Worm (Caenorhabditis elegans): ENCODE data around the gene T23C6.4.

T23C6.4 gene

ce11 chrX:17180135-17180534, 30.4 kb upstream of the T23C6.4 start:
- TF ChIP-seq peb-1 (tag; optimal IDR thresholded peaks at IDR 0.05) (no peak), nhr-129 (tag; optimal IDR thresholded peaks at IDR 0.05) (no peak)

- no peak for TF ChIP-seq skn-1 (tag; optimal IDR thresholded peaks at IDR 0.05)
- TF ChIP-seq unc-55 (GFP tag; optimal IDR thresholded peaks at IDR 0.05), result no peak
- TF ChIP-seq zag-1 (tag; optimal IDR thresholded peaks at IDR 0.05), result no peak
- TF ChIP-seq ama-1 (optimal IDR thresholded peaks at IDR 0.05), result no peak
- no peak for TF ChIP-seq sma-3 (GFP tag; optimal IDR thresholded peaks at IDR 0.05)
- TF ChIP-seq elt-1 (tag; optimal IDR thresholded peaks at IDR 0.05), result no peak
These were observed 28.5 kb upstream of the T23C6.4 start, which contains the start of gene B0302.2 for ce11 chrX:17178239-17178638. Gene B0302.2 (plus strand): TSS chrX:17178539.

ce11 chrX:17176677-17177076, 26.9 kb upstream of the T23C6.4 start, which contains the start of gene B0302.4:
Gene B0302.4 (minus strand): TSS chrX:17176777.
- no peak for TF ChIP-seq nhr-23 (tag; optimal IDR thresholded peaks at IDR 0.05)
- TF ChIP-seq peb-1 (tag; optimal IDR thresholded peaks at IDR 0.05), result no peak
- no peak for TF ChIP-seq mdl-1 (tag; optimal IDR thresholded peaks at IDR 0.05)
- TF ChIP-seq nhr-12 (tag; optimal IDR thresholded peaks at IDR 0.05), result no peak
- TF ChIP-seq elt-3 (tag; optimal IDR thresholded peaks at IDR 0.05), result no peak
- TF ChIP-seq lin-13 (GFP tag; optimal IDR thresholded peaks at IDR 0.05), result no peak
- no peak for TF ChIP-seq nhr-129 (tag; optimal IDR thresholded peaks at IDR 0.05)
- TF ChIP-seq F13H6.1 (tag; optimal IDR thresholded peaks at IDR 0.05), result no peak
- TF ChIP-seq nhr-10 (tag; optimal IDR thresholded peaks at IDR 0.05), result no peak

- TF ChIP-seq unc-62 (GFP tag; optimal IDR thresholded peaks at IDR 0.05) (no peak), nhr-77 (tag; optimal IDR thresholded peaks at IDR 0.05) (no peak), zag-1 (tag; optimal IDR thresholded peaks at IDR 0.05) (no peak), sma-9 (GFP tag; optimal IDR thresholded peaks at IDR 0.05) (no peak), sma-9 (tag; optimal IDR thresholded peaks at IDR 0.05) (no peak)
These were observed 20.7 kb upstream of the T23C6.4 start for ce11 chrX:17170401-17170800.

ce11 chrX:17168086-17168485, 18.4 kb upstream of the T23C6.4 start:
- no peak for TF ChIP-seq crh-2 (tag; optimal IDR thresholded peaks at IDR 0.05)
- no peak for TF ChIP-seq ZK546.5 (tag; optimal IDR thresholded peaks at IDR 0.05)
- no peak for TF ChIP-seq lsy-2 (tag; optimal IDR thresholded peaks at IDR 0.05)
- no peak for TF ChIP-seq sma-9 (GFP tag; optimal IDR thresholded peaks at IDR 0.05)
- no peak for TF ChIP-seq sma-9 (tag; optimal IDR thresholded peaks at IDR 0.05)
- TF ChIP-seq snpc-4 (tag; optimal IDR thresholded peaks at IDR 0.05), result no peak
- TF ChIP-seq ztf-4 (tag; optimal IDR thresholded peaks at IDR 0.05), result no peak
- TF ChIP-seq egl-27 (tag; optimal IDR thresholded peaks at IDR 0.05), result no peak
- no peak for TF ChIP-seq aly-2 (tag; optimal IDR thresholded peaks at IDR 0.05)
- no peak for TF ChIP-seq nhr-6 (tag; optimal IDR thresholded peaks at IDR 0.05)
- no peak for TF ChIP-seq mdl-1 (tag; optimal IDR thresholded peaks at IDR 0.05)
- TF ChIP-seq sem-4 (tag; optimal IDR thresholded peaks at IDR 0.05), result no peak
- no peak for TF ChIP-seq Y55F3AM.14 (GFP tag; optimal IDR thresholded peaks at IDR 0.05)
- no peak for TF ChIP-seq blmp-1 (tag; optimal IDR thresholded peaks at IDR 0.05; ENCODE audit: insufficient read depth)
- TF ChIP-seq unc-62 (GFP tag; optimal IDR thresholded peaks at IDR 0.05), result no peak
- TF ChIP-seq nhr-237 (tag; optimal IDR thresholded peaks at IDR 0.05), result no peak
- TF ChIP-seq nhr-21 (tag; optimal IDR thresholded peaks at IDR 0.05), result no peak
- no peak for TF ChIP-seq mbf-1 (tag; optimal IDR thresholded peaks at IDR 0.05)

ce11 chrX:17157868-17158267, 8.1 kb upstream of the T23C6.4 start, which contains the start of gene npr-21:
Gene npr-21 (minus strand): TSS chrX:17157968.
- TF ChIP-seq unc-39 (tag; optimal IDR thresholded peaks at IDR 0.05) (no peak), nhr-25 (tag; optimal IDR thresholded peaks at IDR 0.05) (no peak), R02D3.7 (tag; optimal IDR thresholded peaks at IDR 0.05) (no peak), sem-4 (tag; optimal IDR thresholded peaks at IDR 0.05) (no peak), lsy-2 (tag; optimal IDR thresholded peaks at IDR 0.05) (no peak), unc-62 (GFP tag; optimal IDR thresholded peaks at IDR 0.05) (no peak)
